Worm (Caenorhabditis elegans): ENCODE data around the gene clp-7.

DNA sequence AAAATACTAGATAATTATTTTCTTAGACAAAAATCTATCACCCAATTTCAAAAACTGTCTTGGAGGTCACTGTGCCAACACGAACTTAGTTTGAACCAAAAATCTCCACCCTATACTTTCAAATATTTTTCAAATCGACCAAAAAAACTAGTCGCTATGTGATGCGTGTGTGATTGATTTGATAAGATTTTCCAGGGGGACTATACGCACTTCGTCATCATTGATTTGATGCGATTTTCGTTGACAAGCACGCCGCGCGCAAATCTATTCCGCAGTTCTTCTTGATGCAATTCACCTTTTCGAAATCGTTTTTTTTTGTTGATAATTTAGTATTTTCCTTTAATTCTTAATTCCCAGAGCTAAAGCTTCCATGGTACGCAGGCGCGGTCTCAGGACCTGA, 7.7 kb upstream of the clp-7 start:
- TF ChIP-seq him-1 (tag; optimal IDR thresholded peaks at IDR 0.05) (no peak), W03F9.2 (tag; optimal IDR thresholded peaks at IDR 0.05) (no peak), dao-5 (tag; optimal IDR thresholded peaks at IDR 0.05) (no peak)

Measured in whole organism, L4/young adult.